Worm (Caenorhabditis elegans): ENCODE data around the gene fbxa-134.

fbxa-134 gene

ce11 chrV:17302754-17303153 is 49.9 kb downstream of the fbxa-134 start, which contains the start of gene sri-70:
Gene sri-70 (plus strand): TSS chrV:17303054.
- TF ChIP-seq C16A3.4 (tag; optimal IDR thresholded peaks at IDR 0.05) (no peak), sox-4 (tag; optimal IDR thresholded peaks at IDR 0.05) (no peak), swsn-7 (tag; optimal IDR thresholded peaks at IDR 0.05) (no peak), aly-2 (tag; optimal IDR thresholded peaks at IDR 0.05) (no peak), lin-15B (tag; optimal IDR thresholded peaks at IDR 0.05) (no peak), nhr-71 (tag; optimal IDR thresholded peaks at IDR 0.05) (no peak), jun-1 (tag; optimal IDR thresholded peaks at IDR 0.05) (no peak), mef-2 (tag; optimal IDR thresholded peaks at IDR 0.05) (no peak), dpl-1 (GFP tag; optimal IDR thresholded peaks at IDR 0.05) (no peak), C34B4.2 (tag; optimal IDR thresholded peaks at IDR 0.05) (no peak), nhr-12 (tag; optimal IDR thresholded peaks at IDR 0.05) (no peak)

- TF ChIP-seq lsy-2 (tag; optimal IDR thresholded peaks at IDR 0.05) (no peak), unc-98 (GFP tag; IDR thresholded peaks at IDR 0.05) (no peak), ztf-4 (tag; optimal IDR thresholded peaks at IDR 0.05) (no peak), snu-23 (GFP tag; optimal IDR thresholded peaks at IDR 0.05) (no peak), nhr-12 (tag; optimal IDR thresholded peaks at IDR 0.05) (no peak), irx-1 (tag; optimal IDR thresholded peaks at IDR 0.05) (no peak), nhr-90 (tag; optimal IDR thresholded peaks at IDR 0.05; ENCODE audit: poor library complexity) (no peak), ces-1 (GFP tag; optimal IDR thresholded peaks at IDR 0.05) (no peak)
These were observed 51.3 kb downstream of the fbxa-134 start, which contains the start of gene K10G4.5 for ce11 chrV:17301375-17301774. Gene K10G4.5 (minus strand): TSS chrV:17301475.

Data from whole organism, L1 larva.